Fruit fly (Drosophila melanogaster) whole organism, embryonic: ENCODE results near the gene CG4456.

Experiments used
- Awh ChIP-seq: fragments of 200-800 bp; sonication (Bioruptor generic); IDR thresholded peaks from 2 replicates; pipeline ENCODE4, ENCODE4 v1.3.6; 2022; ENCODE audit warnings: missing biosample characterization, missing genetic modification characterization
- B-H1 ChIP-seq: fragments of 200-800 bp; sonication (Bioruptor generic); IDR thresholded peaks from 3 replicates; pipeline ENCODE4 v1.3.6; 2022; ENCODE audit warnings: missing biosample characterization, missing genetic modification characterization
- BtbVII ChIP-seq: fragments of 200-800 bp; sonication (Bioruptor generic); optimal IDR thresholded peaks from 3 replicates; lab custom pipeline; 2017; ENCODE audit warnings: missing biosample characterization, mild to moderate bottlenecking, missing genetic modification characterization
- CG10959 ChIP-seq: fragments of 200-800 bp; sonication (Bioruptor generic); IDR thresholded peaks from 2 replicates; pipeline ENCODE4 v1.3.6; 2022; ENCODE audit warnings: missing biosample characterization, missing genetic modification characterization
- CG12659 ChIP-seq: fragments of 200-800 bp; sonication (Bioruptor generic); optimal IDR thresholded peaks from 3 replicates; lab custom pipeline; 2017; ENCODE audit warnings: mild to moderate bottlenecking, missing biosample characterization, missing genetic modification reagents, missing genetic modification characterization
- CG13287 ChIP-seq: fragments of 200-800 bp; sonication (Bioruptor generic); IDR thresholded peaks from 2 replicates; pipeline ENCODE4 v1.3.6; 2022; ENCODE audit warnings: missing biosample characterization, missing genetic modification characterization; ENCODE audit not compliant: partially characterized antibody
- CG15479 ChIP-seq: fragments of 200-800 bp; sonication (Bioruptor generic); optimal IDR thresholded peaks from 3 replicates; lab custom pipeline; 2019; ENCODE audit warnings: missing biosample characterization, mild to moderate bottlenecking, missing genetic modification characterization, moderate library complexity
- CG17328 ChIP-seq: fragments of 200-800 bp; sonication (Bioruptor generic); IDR thresholded peaks from 2 replicates; pipeline ENCODE4 v1.3.6; 2022; ENCODE audit warnings: missing biosample characterization, missing genetic modification characterization
- CG17829 ChIP-seq: fragments of 200-800 bp; optimal IDR thresholded peaks from 2 replicates; lab custom pipeline; 2019; ENCODE audit warnings: missing biosample characterization, mild to moderate bottlenecking, missing genetic modification characterization, moderate library complexity
- CG3065 ChIP-seq: fragments of 200-800 bp; sonication (Bioruptor generic); optimal IDR thresholded peaks from 2 replicates; lab custom pipeline; 2016; ENCODE audit warnings: missing biosample characterization, missing genetic modification characterization
- CG34422 ChIP-seq: fragments of 200-800 bp; sonication (Bioruptor generic); IDR thresholded peaks from 3 replicates; pipeline ENCODE4 v1.3.6; 2022; ENCODE audit warnings: missing biosample characterization, missing genetic modification characterization
- CG4360 ChIP-seq: fragments of 200-800 bp; sonication (Bioruptor generic); IDR thresholded peaks from 2 replicates; pipeline ENCODE4 v1.3.6; 2022; ENCODE audit warnings: missing biosample characterization, missing genetic modification characterization
- CG4730 ChIP-seq: fragments of 200-800 bp; sonication (Bioruptor generic); IDR thresholded peaks from 2 replicates; pipeline ENCODE4 v1.3.6; 2022; ENCODE audit warnings: missing biosample characterization, missing genetic modification characterization
- CG5180 ChIP-seq: fragments of 200-800 bp; sonication (Bioruptor generic); optimal IDR thresholded peaks from 3 replicates; lab custom pipeline; 2017; ENCODE audit warnings: missing biosample characterization, missing genetic modification characterization, mild to moderate bottlenecking, moderate library complexity, missing genetic modification reagents
- CG5953 ChIP-seq: fragments of 200-800 bp; sonication (Bioruptor generic); IDR thresholded peaks from 2 replicates; pipeline ENCODE4 v1.3.6; 2022; ENCODE audit warnings: missing biosample characterization, missing genetic modification characterization
- CG6854 ChIP-seq: fragments of 200-800 bp; sonication (Bioruptor generic); optimal IDR thresholded peaks from 3 replicates; lab custom pipeline; 2017; ENCODE audit warnings: missing biosample characterization, mild to moderate bottlenecking, missing genetic modification characterization
- CG7372 ChIP-seq: fragments of 200-800 bp; sonication (Bioruptor generic); IDR thresholded peaks from 2 replicates; pipeline ENCODE4 v1.3.6; 2022; ENCODE audit warnings: missing biosample characterization, missing genetic modification characterization
- CG8281 ChIP-seq: fragments of 200-800 bp; sonication (Bioruptor generic); optimal IDR thresholded peaks from 2 replicates; lab custom pipeline; 2018; ENCODE audit warnings: missing biosample characterization, mild to moderate bottlenecking, missing genetic modification characterization, moderate library complexity
- CG8478 ChIP-seq: fragments of >200 bp; optimal IDR thresholded peaks from 2 replicates; lab custom pipeline; 2018
- CHES-1-like ChIP-seq: fragments of 200-800 bp; sonication (Bioruptor generic); optimal IDR thresholded peaks from 2 replicates; lab custom pipeline; 2016; ENCODE audit warnings: missing biosample characterization, missing genetic modification characterization
- D ChIP-seq, 2 experiments: fragments of 200-800 bp in 1 of 2; fragments of >200 bp in 1 of 2; sonication (Bioruptor generic) in 1 of 2; optimal IDR thresholded peaks; 2 replicates in 1 of 2; 3 replicates in 1 of 2; lab custom pipeline; 2017; ENCODE audit warnings: mild to moderate bottlenecking in 1 of 2, missing biosample characterization in 1 of 2, missing genetic modification characterization in 1 of 2, missing genetic modification reagents in 1 of 2
- Dref ChIP-seq: fragments of 200-800 bp; sonication (Bioruptor generic); IDR thresholded peaks from 2 replicates; pipeline ENCODE4 v1.3.6; 2022; ENCODE audit warnings: missing biosample characterization, missing genetic modification characterization
- ERR ChIP-seq: fragments of 200-800 bp; sonication (Bioruptor generic); optimal IDR thresholded peaks from 2 replicates; lab custom pipeline; 2016; ENCODE audit warnings: missing biosample characterization, missing genetic modification characterization
- Fer2 ChIP-seq: fragments of 200-800 bp; sonication (Bioruptor generic); optimal IDR thresholded peaks from 2 replicates; lab custom pipeline; 2018; ENCODE audit warnings: missing biosample characterization, mild to moderate bottlenecking, missing genetic modification characterization, moderate library complexity
- H2.0 ChIP-seq: fragments of 200-800 bp; sonication (Bioruptor generic); IDR thresholded peaks from 2 replicates; pipeline ENCODE4 v1.3.6; 2022; ENCODE audit warnings: missing biosample characterization, missing genetic modification characterization
- HLHmδ ChIP-seq: fragments of 200-800 bp; sonication (Bioruptor generic); optimal IDR thresholded peaks from 2 replicates; lab custom pipeline; 2018; ENCODE audit warnings: missing biosample characterization, mild to moderate bottlenecking, missing genetic modification characterization, moderate library complexity
- Hr3 ChIP-seq: fragments of 200-800 bp; sonication (Bioruptor generic); optimal IDR thresholded peaks from 3 replicates; lab custom pipeline; 2016; ENCODE audit warnings: missing biosample characterization, missing genetic modification characterization
- Max ChIP-seq: fragments of 200-800 bp; sonication (Bioruptor generic); optimal IDR thresholded peaks from 2 replicates; lab custom pipeline; 2016; ENCODE audit warnings: missing biosample characterization, mild to moderate bottlenecking, missing genetic modification characterization
- Meics ChIP-seq: fragments of 200-800 bp; sonication (Bioruptor generic); optimal IDR thresholded peaks from 2 replicates; lab custom pipeline; 2017; ENCODE audit warnings: missing biosample characterization, mild to moderate bottlenecking, missing genetic modification characterization
- NC2α ChIP-seq: fragments of 200-800 bp; sonication (Bioruptor generic); optimal IDR thresholded peaks from 2 replicates; lab custom pipeline; 2016; ENCODE audit warnings: missing biosample characterization, missing genetic modification characterization
- Nf-YB ChIP-seq: fragments of 200-800 bp; sonication (Bioruptor generic); optimal IDR thresholded peaks from 3 replicates; lab custom pipeline; 2019; ENCODE audit warnings: missing biosample characterization, mild to moderate bottlenecking, missing genetic modification characterization, moderate library complexity
- Oli ChIP-seq: fragments of 200-800 bp; sonication (Bioruptor generic); optimal IDR thresholded peaks from 2 replicates; lab custom pipeline; 2018; ENCODE audit warnings: missing biosample characterization, mild to moderate bottlenecking, missing genetic modification characterization, moderate library complexity
- Ravus ChIP-seq: fragments of 200-800 bp; sonication (Bioruptor generic); IDR thresholded peaks from 2 replicates; pipeline ENCODE4 v1.3.6; 2022; ENCODE audit warnings: missing biosample characterization, missing genetic modification characterization
- Scr ChIP-seq: fragments of 200-800 bp; sonication (Bioruptor generic); IDR thresholded peaks from 2 replicates; pipeline ENCODE4 v1.3.6; 2022; ENCODE audit warnings: missing biosample characterization, missing genetic modification characterization; ENCODE audit not compliant: partially characterized antibody
- al ChIP-seq: fragments of 200-800 bp; sonication (Bioruptor generic); IDR thresholded peaks from 2 replicates; pipeline ENCODE4 v1.3.6; 2022; ENCODE audit warnings: missing biosample characterization, missing genetic modification characterization
- bsh ChIP-seq, 2 experiments: fragments of 200-800 bp; sonication (Bioruptor generic); optimal IDR thresholded peaks; 2 replicates each; lab custom pipeline; 2017 to 2018; ENCODE audit warnings: mild to moderate bottlenecking in 2 of 2, missing biosample characterization in 2 of 2, missing genetic modification characterization in 2 of 2, moderate library complexity in 1 of 2
- chm ChIP-seq: fragments of 200-800 bp; sonication (Bioruptor generic); IDR thresholded peaks from 2 replicates; pipeline ENCODE4 v1.3.6; 2022; ENCODE audit warnings: missing biosample characterization, missing genetic modification characterization
- danr ChIP-seq: fragments of 200-800 bp; sonication (Bioruptor generic); IDR thresholded peaks from 2 replicates; pipeline ENCODE4 v1.3.6; 2022; ENCODE audit warnings: missing biosample characterization, missing genetic modification characterization
- gsb ChIP-seq: fragments of 200-800 bp; sonication (Bioruptor generic); IDR thresholded peaks from 2 replicates; pipeline ENCODE4 v1.3.6; 2022; ENCODE audit warnings: missing biosample characterization, missing genetic modification characterization
- ind ChIP-seq: fragments of 200-800 bp; sonication (Bioruptor generic); optimal IDR thresholded peaks from 3 replicates; lab custom pipeline; 2016; ENCODE audit warnings: missing biosample characterization, missing genetic modification characterization
- inv ChIP-seq: fragments of 200-800 bp; sonication (Bioruptor generic); IDR thresholded peaks from 2 replicates; pipeline ENCODE4 v1.3.6; 2022; ENCODE audit warnings: missing biosample characterization, missing genetic modification characterization; ENCODE audit not compliant: partially characterized antibody
- ken ChIP-seq: fragments of 200-800 bp; sonication (Bioruptor generic); IDR thresholded peaks from 3 replicates; pipeline ENCODE4 v1.3.6; 2022; ENCODE audit warnings: missing biosample characterization, missing genetic modification characterization
- klu ChIP-seq: fragments of 200-800 bp; sonication (Bioruptor generic); IDR thresholded peaks from 2 replicates; pipeline ENCODE4 v1.3.6; 2022; ENCODE audit warnings: missing biosample characterization, missing genetic modification characterization
- oc ChIP-seq: fragments of 200-800 bp; sonication (Bioruptor generic); optimal IDR thresholded peaks from 2 replicates; lab custom pipeline; 2018; ENCODE audit warnings: missing biosample characterization, mild to moderate bottlenecking, missing genetic modification characterization, moderate library complexity
- odd ChIP-seq: fragments of 200-800 bp; sonication (Bioruptor generic); optimal IDR thresholded peaks from 2 replicates; lab custom pipeline; 2017; ENCODE audit warnings: missing biosample characterization, mild to moderate bottlenecking, missing genetic modification characterization
- sd ChIP-seq: fragments of 200-800 bp; sonication (Bioruptor generic); optimal IDR thresholded peaks from 3 replicates; lab custom pipeline; 2018; ENCODE audit warnings: missing biosample characterization, mild to moderate bottlenecking, missing genetic modification characterization, moderate library complexity
- tio ChIP-seq: fragments of 200-800 bp; sonication (Bioruptor generic); optimal IDR thresholded peaks from 2 replicates; lab custom pipeline; 2017; ENCODE audit warnings: missing biosample characterization, missing genetic modification characterization, inconsistent platforms
- tup ChIP-seq: fragments of 200-800 bp; sonication (Bioruptor generic); optimal IDR thresholded peaks from 2 replicates; lab custom pipeline; 2016; ENCODE audit warnings: missing biosample characterization, mild to moderate bottlenecking, missing genetic modification characterization, moderate library complexity

Gene CG4456

DNA sequence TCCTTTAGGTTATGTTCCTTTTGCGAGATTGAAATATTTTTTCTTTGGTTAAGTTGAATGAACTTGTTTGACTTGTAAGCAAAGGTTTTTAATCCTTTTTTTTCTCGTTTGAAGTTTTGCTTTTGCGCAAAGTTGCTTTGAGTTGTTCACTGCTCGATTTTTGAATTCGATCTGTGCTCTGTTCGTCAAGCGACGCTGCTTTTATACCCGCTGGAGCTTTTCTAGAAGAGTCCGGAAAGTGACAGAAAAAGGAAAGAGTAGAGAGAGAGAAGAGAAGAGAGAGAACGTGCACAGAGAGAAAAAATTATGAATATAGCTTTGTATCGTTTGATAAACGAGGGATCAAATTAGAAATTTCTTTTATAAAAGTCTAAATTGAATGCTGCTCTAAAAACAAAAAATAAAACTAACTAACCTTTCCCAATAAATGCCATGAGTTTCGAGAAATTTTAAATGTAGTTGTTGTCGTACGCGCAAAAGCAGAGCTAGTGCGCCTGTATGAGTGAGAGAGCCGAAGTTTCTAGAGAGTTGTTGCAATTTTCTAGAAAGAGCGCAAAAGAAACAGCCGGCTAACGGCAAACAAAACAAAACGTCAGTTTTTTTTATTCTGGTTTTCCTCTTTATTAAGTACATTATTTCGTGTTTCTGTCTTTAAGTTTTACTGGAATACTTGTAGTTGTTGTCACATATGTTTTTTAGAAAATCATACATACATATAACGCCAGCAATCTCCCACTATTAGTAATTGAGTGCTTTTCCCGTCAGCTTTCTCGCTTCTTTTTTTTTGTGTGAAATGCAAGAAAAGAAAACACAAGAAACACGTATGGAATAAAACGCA is 4.9 kb downstream of the CG4456 start, which contains the start of gene Hsp26 (continued):
- TF ChIP-seq CG3065 (peak; percentile 57), Ravus (GFP tag; lab: Robert Waterston, UW) (peak; percentile 32; the same call in 1 of the 2 replicates), CG34422 (GFP tag; lab: Robert Waterston, UW) (peak; percentile 86; the same call in 2 of the 3 replicates), BtbVII (peak; percentile 68), H2.0 (GFP tag; lab: Robert Waterston, UW) (peak; percentile 79), odd (GFP tag; lab: Kevin White, UChicago) (peak; percentile 86), inv (GFP tag; lab: Robert Waterston, UW) (no peak), CG5180 (GFP tag; lab: Kevin White, UChicago) (peak; percentile 54), ERR (peak; percentile 42), bsh (GFP tag; optimal IDR thresholded peaks at IDR 0.05; lab: Kevin White, UChicago) (peak; percentile 74 to 93), klu (GFP tag; lab: Robert Waterston, UW) (no peak; the same call in 1 of the 2 replicates), Max (GFP tag; lab: Kevin White, UChicago) (peak; percentile 69), chm (GFP tag; lab: Robert Waterston, UW) (peak; percentile 94), B-H1 (GFP tag; lab: Robert Waterston, UW) (peak; percentile 69), CG10959 (GFP tag; lab: Robert Waterston, UW) (no peak; the same call in 1 of the 2 replicates), Fer2 (tag; lab: Kevin White, UChicago) (peak; percentile 31), CHES-1-like (GFP tag; lab: Kevin White, UChicago) (peak; percentile 81), HLHmδ (no peak), CG6854 (GFP tag; lab: Kevin White, UChicago) (peak; percentile 73), Dref (no peak), CG12659 (GFP tag; lab: Kevin White, UChicago) (peak; percentile 86), Scr (GFP tag; lab: Robert Waterston, UW) (no peak), CG8478 (lab: Kevin White, UChicago) (no peak), tio (peak; percentile 72), Meics (GFP tag; lab: Kevin White, UChicago) (peak; percentile 80), Nf-YB (peak; percentile 63), Awh (GFP tag; lab: Robert Waterston, UW) (peak; percentile 75), oc (tag; lab: Kevin White, UChicago) (peak; percentile 86), CG4730 (GFP tag; lab: Robert Waterston, UW) (peak; percentile 65), gsb (GFP tag; lab: Robert Waterston, UW) (peak; percentile 65), danr (peak; percentile 21; the same call in 1 of the 2 replicates), ind (GFP tag; lab: Kevin White, UChicago) (peak; percentile 69), Hr3 (GFP tag; lab: Kevin White, UChicago) (peak; percentile 80), tup (GFP tag; lab: Kevin White, UChicago) (peak; percentile 45), CG7372 (0 out of 2 replicates have a peak, but pooled peaks have one; percentile 35), NC2α (GFP tag; lab: Kevin White, UChicago) (peak; percentile 73), sd (tag; lab: Kevin White, UChicago) (peak; percentile 59), CG17328 (GFP tag; lab: Robert Waterston, UW) (peak; percentile 91), CG8281 (tag; lab: Kevin White, UChicago) (peak; percentile 60), CG13287 (no peak; the same call in 1 of the 2 replicates), CG15479 (GFP tag; lab: Kevin White, UChicago) (no peak), ken (GFP tag; lab: Robert Waterston, UW) (peak; percentile 85), al (peak; percentile 35; the same call in 1 of the 2 replicates), CG17829 (tag; lab: Kevin White, UChicago) (peak; percentile 89), CG4360 (GFP tag; lab: Robert Waterston, UW) (peak; percentile 54), CG5953 (GFP tag; lab: Robert Waterston, UW) (peak; percentile 81; the same call in 1 of the 2 replicates), Oli (peak; percentile 86), D (optimal IDR thresholded peaks at IDR 0.05; lab: Kevin White, UChicago) (no peak), D (GFP tag; optimal IDR thresholded peaks at IDR 0.05; lab: Kevin White, UChicago) (peak; percentile 51)
